Fruit fly (Drosophila melanogaster) whole organism, wandering third instar larva: ENCODE data around the gene CG34452.

Source experiments
- CG9705 ChIP-seq: fragments of 200-800 bp; sonication (Bioruptor generic); optimal IDR thresholded peaks from 2 replicates; lab custom pipeline; 2018; ENCODE audit warnings: missing biosample characterization, mild to moderate bottlenecking, missing genetic modification characterization
- Hr78 ChIP-seq: fragments of >200 bp; optimal IDR thresholded peaks from 2 replicates; lab custom pipeline; 2017; ENCODE audit warnings: missing biosample characterization, missing genetic modification characterization
- Myc ChIP-seq: fragments of >200 bp; optimal IDR thresholded peaks from 2 replicates; lab custom pipeline; 2017
- br ChIP-seq: fragments of 200-800 bp; sonication (Bioruptor generic); optimal IDR thresholded peaks from 2 replicates; lab custom pipeline; 2016; ENCODE audit warnings: missing biosample characterization, missing genetic modification characterization
- dmrt93B ChIP-seq: fragments of 200-800 bp; sonication (Bioruptor generic); optimal IDR thresholded peaks from 2 replicates; lab custom pipeline; 2018; ENCODE audit warnings: missing biosample characterization, mild to moderate bottlenecking, missing genetic modification characterization
- psq ChIP-seq: fragments of 200-800 bp; sonication (Bioruptor generic); optimal IDR thresholded peaks from 3 replicates; lab custom pipeline; 2017; ENCODE audit warnings: missing biosample characterization, mild to moderate bottlenecking, missing genetic modification characterization, moderate library complexity

DNA sequence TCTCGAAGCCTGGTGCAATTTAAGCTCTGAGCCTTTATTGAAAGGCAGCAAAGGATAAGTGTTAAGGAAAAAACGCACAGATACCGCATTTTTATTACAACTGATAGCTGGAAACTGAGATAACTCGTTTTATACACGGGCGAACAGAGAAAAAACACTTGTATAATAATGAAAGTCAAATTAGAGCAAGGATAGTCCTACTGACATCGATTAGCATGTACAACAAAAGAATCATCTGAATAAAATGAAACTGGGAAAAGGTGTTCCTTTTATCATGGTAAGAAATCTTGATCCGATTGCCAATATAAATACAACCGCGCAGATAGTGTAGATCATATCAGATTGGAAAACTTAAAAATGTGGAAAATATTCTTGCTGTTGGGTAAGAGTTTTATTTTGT is 26.8 kb downstream of the CG34452 start, which contains the start of the genes Eig71Ej and Eig71Ek:
- no peak for TF ChIP-seq psq (GFP tag; lab: Kevin White, UChicago)
- no peak for TF ChIP-seq CG9705
- no peak for TF ChIP-seq br (GFP tag; lab: Kevin White, UChicago)
- TF ChIP-seq dmrt93B (GFP tag; lab: Kevin White, UChicago): no peak
- TF ChIP-seq Myc: no peak
- no peak for TF ChIP-seq Hr78
